Worm (Caenorhabditis elegans): ENCODE measurements around the gene nhr-268.

ce11 chrV:15733020-15733419 is 43.0 kb downstream of the nhr-268 start:
- no peak for TF ChIP-seq lsy-2 (tag; optimal IDR thresholded peaks at IDR 0.05)
- TF ChIP-seq elt-1 (tag; optimal IDR thresholded peaks at IDR 0.05; ENCODE audit: borderline replicate concordance, insufficient read depth), result no peak
- TF ChIP-seq nhr-12 (tag; optimal IDR thresholded peaks at IDR 0.05), result no peak
- no peak for TF ChIP-seq pha-4 (tag; optimal IDR thresholded peaks at IDR 0.05)
- no peak for TF ChIP-seq cnd-1 (tag; optimal IDR thresholded peaks at IDR 0.05)
- TF ChIP-seq elt-3 (tag; optimal IDR thresholded peaks at IDR 0.05), result no peak
- no peak for TF ChIP-seq unc-62 (GFP tag; optimal IDR thresholded peaks at IDR 0.05)
- no peak for TF ChIP-seq snpc-4 (tag; optimal IDR thresholded peaks at IDR 0.05)
- TF ChIP-seq mep-1 (tag; optimal IDR thresholded peaks at IDR 0.05), result no peak
- TF ChIP-seq ztf-11 (tag; optimal IDR thresholded peaks at IDR 0.05), result no peak
- TF ChIP-seq mls-2 (tag; optimal IDR thresholded peaks at IDR 0.05), result no peak
- TF ChIP-seq nhr-28 (tag; optimal IDR thresholded peaks at IDR 0.05), result no peak
- TF ChIP-seq bed-3 (GFP tag; optimal IDR thresholded peaks at IDR 0.05), result no peak
- TF ChIP-seq nhr-237 (tag; optimal IDR thresholded peaks at IDR 0.05), result no peak
